Fruit fly (Drosophila melanogaster): ENCODE results near the gene heph.

- TF ChIP-seq psq (GFP tag; optimal IDR thresholded peaks at IDR 0.05) (no peak), CG32264 (GFP tag; optimal IDR thresholded peaks at IDR 0.05) (no peak), pan (optimal IDR thresholded peaks at IDR 0.05) (no peak), Hnf4 (GFP tag; optimal IDR thresholded peaks at IDR 0.05) (no peak), usp (GFP tag; optimal IDR thresholded peaks at IDR 0.05) (no peak), OdsH (GFP tag; optimal IDR thresholded peaks at IDR 0.05) (no peak), Hr78 (GFP tag; optimal IDR thresholded peaks at IDR 0.05) (no peak), Sp1 (GFP tag; optimal IDR thresholded peaks at IDR 0.05) (no peak), Jra (GFP tag; optimal IDR thresholded peaks at IDR 0.05) (no peak), Dfd (GFP tag; optimal IDR thresholded peaks at IDR 0.05) (no peak)
Observed at dm6 chr3R:31964701-31965323, 50.5 kb downstream of the heph start.

Data from whole organism, wandering third instar larva.